Fruit fly (Drosophila melanogaster) whole organism, pupa: ENCODE data around the gene CG14406.
A peak's percentile ranks its signal among the peaks of the same experiment; 100 is the strongest.

Experiments used
- CG10348 ChIP-seq: fragments of 200-800 bp; sonication (Bioruptor generic); IDR thresholded peaks from 2 replicates; pipeline ENCODE4 v1.3.6; 2022; ENCODE audit warnings: missing biosample characterization, missing genetic modification characterization
- CG12605 ChIP-seq: fragments of 200-800 bp; sonication (Bioruptor generic); IDR thresholded peaks from 2 replicates; pipeline ENCODE4 v1.3.6; 2022; ENCODE audit warnings: missing biosample characterization, missing genetic modification characterization
- CG13204 ChIP-seq: fragments of 200-800 bp; sonication (Bioruptor generic); optimal IDR thresholded peaks from 2 replicates; lab custom pipeline; 2018; ENCODE audit warnings: missing biosample characterization, mild to moderate bottlenecking, missing genetic modification characterization, moderate library complexity
- CG14655 ChIP-seq: fragments of 200-800 bp; sonication (Bioruptor generic); optimal IDR thresholded peaks from 3 replicates; lab custom pipeline; 2017; ENCODE audit warnings: mild to moderate bottlenecking, missing biosample characterization, missing genetic modification reagents, missing genetic modification characterization
- CG15710 ChIP-seq: fragments of 200-800 bp; sonication (Bioruptor generic); optimal IDR thresholded peaks from 2 replicates; lab custom pipeline; 2018; ENCODE audit warnings: missing biosample characterization, mild to moderate bottlenecking, missing genetic modification characterization, moderate library complexity
- CG17806 ChIP-seq: fragments of 200-800 bp; sonication (Bioruptor generic); optimal IDR thresholded peaks from 2 replicates; lab custom pipeline; 2018; ENCODE audit warnings: missing biosample characterization, mild to moderate bottlenecking, missing genetic modification characterization, moderate library complexity
- CG32121 ChIP-seq: fragments of 200-800 bp; sonication (Bioruptor generic); IDR thresholded peaks from 2 replicates; pipeline ENCODE4 v1.3.6; 2022; ENCODE audit warnings: missing biosample characterization, missing genetic modification characterization
- CG34367 ChIP-seq: fragments of 200-800 bp; sonication (Bioruptor generic); optimal IDR thresholded peaks from 2 replicates; lab custom pipeline; 2018; ENCODE audit warnings: missing biosample characterization, mild to moderate bottlenecking, missing genetic modification characterization
- CG4496 ChIP-seq: fragments of 200-800 bp; sonication (Bioruptor generic); IDR thresholded peaks from 3 replicates; pipeline ENCODE4 v1.3.6; 2022; ENCODE audit warnings: missing biosample characterization, missing genetic modification characterization
- CG8159 ChIP-seq: fragments of 200-800 bp; sonication (Bioruptor generic); optimal IDR thresholded peaks from 3 replicates; lab custom pipeline; 2018; ENCODE audit warnings: missing biosample characterization, mild to moderate bottlenecking, missing genetic modification characterization, moderate library complexity
- CG8301 ChIP-seq: fragments of 200-800 bp; sonication (Bioruptor generic); optimal IDR thresholded peaks from 2 replicates; lab custom pipeline; 2018; ENCODE audit warnings: missing biosample characterization, mild to moderate bottlenecking, missing genetic modification characterization
- CG9948 ChIP-seq: fragments of 200-800 bp; sonication (Bioruptor generic); optimal IDR thresholded peaks from 2 replicates; lab custom pipeline; 2018; ENCODE audit warnings: missing biosample characterization, mild to moderate bottlenecking, missing genetic modification characterization, moderate library complexity
- D1 ChIP-seq: fragments of 200-800 bp; sonication (Bioruptor generic); optimal IDR thresholded peaks from 2 replicates; lab custom pipeline; 2018; ENCODE audit warnings: missing biosample characterization, mild to moderate bottlenecking, missing genetic modification characterization, moderate library complexity
- EcR ChIP-seq: fragments of 200-800 bp; sonication (Bioruptor generic); optimal IDR thresholded peaks from 3 replicates; lab custom pipeline; 2019; ENCODE audit warnings: missing biosample characterization, missing genetic modification characterization, mild to moderate bottlenecking, moderate library complexity, missing genetic modification reagents
- Ets98B ChIP-seq: fragments of 200-800 bp; sonication (Bioruptor generic); IDR thresholded peaks from 2 replicates; pipeline ENCODE4 v1.3.6; 2022; ENCODE audit warnings: missing biosample characterization, missing genetic modification characterization
- Pif1A ChIP-seq: fragments of 200-800 bp; sonication (Bioruptor generic); optimal IDR thresholded peaks from 3 replicates; lab custom pipeline; 2016; ENCODE audit warnings: missing biosample characterization, missing genetic modification characterization
- Pif1B ChIP-seq: fragments of 200-800 bp; sonication (Bioruptor generic); optimal IDR thresholded peaks from 3 replicates; lab custom pipeline; 2016; ENCODE audit warnings: missing biosample characterization, missing genetic modification characterization
- Snoo ChIP-seq: fragments of 200-800 bp; sonication (Bioruptor generic); optimal IDR thresholded peaks from 3 replicates; lab custom pipeline; 2017; ENCODE audit warnings: missing biosample characterization, mild to moderate bottlenecking, missing genetic modification characterization, inconsistent platforms
- fd96Ca ChIP-seq: fragments of 200-800 bp; sonication (Bioruptor generic); IDR thresholded peaks from 3 replicates; pipeline ENCODE4 v1.3.6; 2022; ENCODE audit warnings: missing biosample characterization, missing genetic modification characterization
- gl ChIP-seq: fragments of 200-800 bp; sonication (Bioruptor generic); optimal IDR thresholded peaks from 2 replicates; lab custom pipeline; 2018; ENCODE audit warnings: missing biosample characterization, mild to moderate bottlenecking, missing genetic modification characterization
- rn ChIP-seq: fragments of 200-800 bp; sonication (Bioruptor generic); IDR thresholded peaks from 2 replicates; pipeline ENCODE4 v1.3.6; 2022; ENCODE audit warnings: missing biosample characterization, missing genetic modification characterization

The CG14406 gene

dm6 chrX:14947399-14947798, 36.8 kb upstream of the CG14406 start:
- TF ChIP-seq CG8159 (tag; lab: Kevin White, UChicago) (peak; percentile 71), D1 (peak; percentile 9), Pif1B (GFP tag; lab: Kevin White, UChicago) (peak; percentile 61), CG17806 (peak; percentile 73), CG32121 (GFP tag; lab: Robert Waterston, UW) (peak; percentile 96), CG15710 (peak; percentile 78), CG8301 (tag; lab: Kevin White, UChicago) (peak; percentile 86), Ets98B (GFP tag; lab: Robert Waterston, UW) (peak; percentile 97), Pif1A (GFP tag; lab: Kevin White, UChicago) (peak; percentile 76), Snoo (tag; lab: Kevin White, UChicago) (peak; percentile 69), CG14655 (GFP tag; lab: Kevin White, UChicago) (peak; percentile 86), fd96Ca (peak; percentile 92), CG9948 (peak; percentile 69), CG13204 (GFP tag; lab: Kevin White, UChicago) (peak; percentile 99), CG34367 (tag; lab: Kevin White, UChicago) (peak; percentile 86), CG4496 (GFP tag; lab: Robert Waterston, UW) (peak; percentile 97), CG10348 (GFP tag; lab: Robert Waterston, UW) (peak; percentile 47; the same call in 1 of the 2 replicates), rn (peak; percentile 49; the same call in 1 of the 2 replicates), CG12605 (peak; percentile 97), gl (peak; percentile 98), EcR (peak; percentile 57)

- TF ChIP-seq rn (no peak), fd96Ca (no peak), CG14655 (GFP tag; lab: Kevin White, UChicago) (no peak), CG10348 (GFP tag; lab: Robert Waterston, UW) (no peak), CG4496 (GFP tag; lab: Robert Waterston, UW) (no peak), CG15710 (no peak), D1 (no peak), EcR (no peak), CG32121 (GFP tag; lab: Robert Waterston, UW) (no peak), Pif1B (GFP tag; lab: Kevin White, UChicago) (no peak), CG17806 (no peak), CG9948 (no peak), Ets98B (GFP tag; lab: Robert Waterston, UW) (no peak), Pif1A (GFP tag; lab: Kevin White, UChicago) (no peak), CG13204 (GFP tag; lab: Kevin White, UChicago) (no peak), Snoo (tag; lab: Kevin White, UChicago) (no peak), CG8301 (tag; lab: Kevin White, UChicago) (no peak), CG12605 (no peak), CG8159 (tag; lab: Kevin White, UChicago) (no peak), CG34367 (tag; lab: Kevin White, UChicago) (no peak)
Measured at dm6 chrX:14946522-14946921, 35.9 kb upstream of the CG14406 start.

dm6 chrX:14936250-14936649, 25.6 kb upstream of the CG14406 start:
- peak; percentile 3 for TF ChIP-seq gl
- no peak for TF ChIP-seq CG9948

dm6 chrX:14931296-14931695, 20.7 kb upstream of the CG14406 start:
- TF ChIP-seq CG34367 (tag; lab: Kevin White, UChicago) (no peak), CG9948 (no peak), EcR (no peak), CG4496 (GFP tag; lab: Robert Waterston, UW) (no peak), CG15710 (no peak), CG32121 (GFP tag; lab: Robert Waterston, UW) (no peak), Pif1B (GFP tag; lab: Kevin White, UChicago) (no peak), Ets98B (GFP tag; lab: Robert Waterston, UW) (no peak)

dm6 chrX:14929813-14930212, 19.2 kb upstream of the CG14406 start:
- no peak for TF ChIP-seq CG13204 (GFP tag; lab: Kevin White, UChicago)
- no peak for TF ChIP-seq CG12605
- TF ChIP-seq CG10348 (GFP tag; lab: Robert Waterston, UW): no peak
- no peak for TF ChIP-seq CG15710
- TF ChIP-seq CG14655 (GFP tag; lab: Kevin White, UChicago): no peak
- no peak for TF ChIP-seq Snoo (tag; lab: Kevin White, UChicago)
- no peak for TF ChIP-seq CG8159 (tag; lab: Kevin White, UChicago)
- TF ChIP-seq CG4496 (GFP tag; lab: Robert Waterston, UW): no peak
- no peak for TF ChIP-seq Pif1A (GFP tag; lab: Kevin White, UChicago)
- TF ChIP-seq fd96Ca: no peak
- no peak for TF ChIP-seq D1
- TF ChIP-seq CG17806: no peak
- no peak for TF ChIP-seq CG8301 (tag; lab: Kevin White, UChicago)

dm6 chrX:14928844-14929243, 18.2 kb upstream of the CG14406 start, which contains the start of gene CG32591:
CG32591 (minus strand) TSS chrX:14928944.
- TF ChIP-seq CG17806: no peak
- no peak for TF ChIP-seq CG13204 (GFP tag; lab: Kevin White, UChicago)
- TF ChIP-seq CG8301 (tag; lab: Kevin White, UChicago): no peak
- TF ChIP-seq CG9948: no peak
- TF ChIP-seq Pif1A (GFP tag; lab: Kevin White, UChicago): no peak
- TF ChIP-seq CG14655 (GFP tag; lab: Kevin White, UChicago): no peak
- TF ChIP-seq Pif1B (GFP tag; lab: Kevin White, UChicago): no peak
- TF ChIP-seq CG32121 (GFP tag; lab: Robert Waterston, UW): no peak
- TF ChIP-seq CG10348 (GFP tag; lab: Robert Waterston, UW): no peak
- TF ChIP-seq CG4496 (GFP tag; lab: Robert Waterston, UW): no peak
- no peak for TF ChIP-seq CG15710
- TF ChIP-seq rn: no peak
- TF ChIP-seq CG34367 (tag; lab: Kevin White, UChicago): no peak
- TF ChIP-seq fd96Ca: no peak
- no peak for TF ChIP-seq CG8159 (tag; lab: Kevin White, UChicago)
- no peak for TF ChIP-seq CG12605
- TF ChIP-seq Snoo (tag; lab: Kevin White, UChicago): no peak
